Fruit fly (Drosophila melanogaster) whole organism, embryonic: ENCODE measurements around the gene scyl.
A peak's percentile ranks its signal among the peaks of the same experiment; 100 is the strongest.

Experiments used
- Adf1 ChIP-seq: fragments of 200-800 bp; sonication (Bioruptor generic); IDR thresholded peaks from 2 replicates; pipeline ENCODE4 v1.3.6; 2022; ENCODE audit warnings: missing biosample characterization, missing genetic modification characterization
- Bteb2 ChIP-seq: fragments of 200-800 bp; sonication (Bioruptor generic); optimal IDR thresholded peaks from 2 replicates; lab custom pipeline; 2016; ENCODE audit warnings: missing biosample characterization, missing genetic modification characterization
- CG10147 ChIP-seq: fragments of 200-800 bp; sonication (Bioruptor generic); optimal IDR thresholded peaks from 2 replicates; lab custom pipeline; 2019; ENCODE audit warnings: missing biosample characterization, mild to moderate bottlenecking, missing genetic modification characterization, moderate library complexity
- CG10431 ChIP-seq: fragments of 200-800 bp; sonication (Bioruptor generic); optimal IDR thresholded peaks from 3 replicates; lab custom pipeline; 2018; ENCODE audit warnings: missing biosample characterization, mild to moderate bottlenecking, missing genetic modification characterization
- CG11456 ChIP-seq: fragments of 200-800 bp; sonication (Bioruptor generic); IDR thresholded peaks from 3 replicates; pipeline ENCODE4 v1.3.6; 2022; ENCODE audit warnings: missing biosample characterization, missing genetic modification characterization
- CG11723 ChIP-seq: fragments of 200-800 bp; sonication (Bioruptor generic); optimal IDR thresholded peaks from 2 replicates; lab custom pipeline; 2017; ENCODE audit warnings: missing biosample characterization, mild to moderate bottlenecking, missing genetic modification characterization
- CG12071 ChIP-seq: fragments of 200-800 bp; sonication (Bioruptor generic); optimal IDR thresholded peaks from 3 replicates; lab custom pipeline; 2018; ENCODE audit warnings: missing biosample characterization, mild to moderate bottlenecking, missing genetic modification characterization
- CG13624 ChIP-seq: fragments of 200-800 bp; sonication (Bioruptor generic); optimal IDR thresholded peaks from 2 replicates; lab custom pipeline; 2016; ENCODE audit warnings: missing biosample characterization, missing genetic modification characterization
- CG14014 ChIP-seq: fragments of 200-800 bp; sonication (Bioruptor generic); IDR thresholded peaks from 2 replicates; pipeline ENCODE4 v1.3.6; 2022; ENCODE audit warnings: missing biosample characterization, missing genetic modification characterization
- CG14441 ChIP-seq: fragments of 200-800 bp; sonication (Bioruptor generic); IDR thresholded peaks from 2 replicates; pipeline ENCODE4 v1.3.6; 2022; ENCODE audit warnings: missing biosample characterization, missing genetic modification characterization
- CG15269 ChIP-seq: fragments of 200-800 bp; sonication (Bioruptor generic); optimal IDR thresholded peaks from 2 replicates; lab custom pipeline; 2018; ENCODE audit warnings: missing biosample characterization, mild to moderate bottlenecking, missing genetic modification characterization, moderate library complexity
- CG16813 ChIP-seq: fragments of 200-800 bp; sonication (Bioruptor generic); IDR thresholded peaks from 3 replicates; pipeline ENCODE4 v1.3.6; 2022; ENCODE audit warnings: missing biosample characterization, missing genetic modification characterization; ENCODE audit not compliant: partially characterized antibody
- CG17829 ChIP-seq: fragments of 200-800 bp; optimal IDR thresholded peaks from 2 replicates; lab custom pipeline; 2019; ENCODE audit warnings: missing biosample characterization, mild to moderate bottlenecking, missing genetic modification characterization, moderate library complexity
- CG18599 ChIP-seq: fragments of 200-800 bp; sonication (Bioruptor generic); optimal IDR thresholded peaks from 3 replicates; lab custom pipeline; 2017; ENCODE audit warnings: missing biosample characterization, missing genetic modification characterization, mild to moderate bottlenecking, moderate library complexity, missing genetic modification reagents
- CG2889 ChIP-seq: fragments of 200-800 bp; sonication (Bioruptor generic); IDR thresholded peaks from 3 replicates; pipeline ENCODE4 v1.3.6; 2022; ENCODE audit warnings: missing biosample characterization, missing genetic modification characterization
- CG32532 ChIP-seq: fragments of 200-800 bp; sonication (Bioruptor generic); IDR thresholded peaks from 2 replicates; pipeline ENCODE4 v1.3.6; 2022; ENCODE audit warnings: missing biosample characterization, missing genetic modification characterization
- CG32767 ChIP-seq: fragments of 200-800 bp; sonication (Bioruptor generic); IDR thresholded peaks from 2 replicates; pipeline ENCODE4 v1.3.6; 2022; ENCODE audit warnings: missing biosample characterization, missing genetic modification characterization
- CG4707 ChIP-seq: fragments of 200-800 bp; sonication (Bioruptor generic); optimal IDR thresholded peaks from 2 replicates; lab custom pipeline; 2018; ENCODE audit warnings: missing biosample characterization, mild to moderate bottlenecking, missing genetic modification characterization, moderate library complexity
- CG5180 ChIP-seq: fragments of 200-800 bp; sonication (Bioruptor generic); optimal IDR thresholded peaks from 3 replicates; lab custom pipeline; 2017; ENCODE audit warnings: missing biosample characterization, missing genetic modification characterization, mild to moderate bottlenecking, moderate library complexity, missing genetic modification reagents
- CG6689 ChIP-seq: fragments of 200-800 bp; sonication (Bioruptor generic); IDR thresholded peaks from 2 replicates; pipeline ENCODE4 v1.3.6; 2022; ENCODE audit warnings: missing biosample characterization, missing genetic modification characterization
- CG7839 ChIP-seq: fragments of 200-800 bp; sonication (Bioruptor generic); optimal IDR thresholded peaks from 3 replicates; lab custom pipeline; 2018; ENCODE audit warnings: missing biosample characterization, mild to moderate bottlenecking, missing genetic modification characterization, moderate library complexity
- Deaf1 ChIP-seq: fragments of 200-800 bp; optimal IDR thresholded peaks from 3 replicates; lab custom pipeline; 2019; ENCODE audit warnings: missing biosample characterization, mild to moderate bottlenecking, missing genetic modification characterization, moderate library complexity
- E2f1 ChIP-seq: fragments of 200-800 bp; sonication (Bioruptor generic); IDR thresholded peaks from 2 replicates; pipeline ENCODE4 v1.3.6; 2022; ENCODE audit warnings: missing biosample characterization, missing genetic modification characterization
- Elba2 ChIP-seq: fragments of 200-800 bp; sonication (Bioruptor generic); optimal IDR thresholded peaks from 3 replicates; lab custom pipeline; 2016; ENCODE audit warnings: missing biosample characterization, missing genetic modification characterization
- H15 ChIP-seq: fragments of 200-800 bp; sonication (Bioruptor generic); IDR thresholded peaks from 3 replicates; pipeline ENCODE4 v1.3.6; 2022; ENCODE audit warnings: missing biosample characterization, missing genetic modification characterization
- Lim3 ChIP-seq: fragments of 200-800 bp; sonication (Bioruptor generic); IDR thresholded peaks from 2 replicates; pipeline ENCODE4 v1.3.6; 2022; ENCODE audit warnings: missing biosample characterization, missing genetic modification characterization
- Med ChIP-seq: fragments of 200-800 bp; sonication (Bioruptor generic); peaks from one replicate; lab custom pipeline; 2016; ENCODE audit warnings: missing biosample characterization, missing genetic modification characterization, mild to moderate bottlenecking, inconsistent platforms, moderate library complexity
- Optix ChIP-seq: fragments of 200-800 bp; sonication (Bioruptor generic); IDR thresholded peaks from 3 replicates; pipeline ENCODE4 v1.3.6; 2022; ENCODE audit warnings: missing biosample characterization, missing genetic modification characterization
- Ptx1 ChIP-seq: fragments of 200-800 bp; sonication (Bioruptor generic); IDR thresholded peaks from 2 replicates; pipeline ENCODE4 v1.3.6; 2022; ENCODE audit warnings: missing biosample characterization, missing genetic modification characterization
- Xrp1 ChIP-seq: fragments of 200-800 bp; sonication (Bioruptor generic); IDR thresholded peaks from 2 replicates; pipeline ENCODE4 v1.3.6; 2022; ENCODE audit warnings: missing biosample characterization, missing genetic modification characterization
- al ChIP-seq: fragments of 200-800 bp; sonication (Bioruptor generic); IDR thresholded peaks from 2 replicates; pipeline ENCODE4 v1.3.6; 2022; ENCODE audit warnings: missing biosample characterization, missing genetic modification characterization
- chinmo ChIP-seq: fragments of 200-800 bp; sonication (Bioruptor generic); IDR thresholded peaks from 4 replicates; pipeline ENCODE4 v1.3.6; 2022; ENCODE audit warnings: missing biosample characterization, missing genetic modification characterization; ENCODE audit not compliant: partially characterized antibody
- chm ChIP-seq: fragments of 200-800 bp; sonication (Bioruptor generic); IDR thresholded peaks from 2 replicates; pipeline ENCODE4 v1.3.6; 2022; ENCODE audit warnings: missing biosample characterization, missing genetic modification characterization
- croc ChIP-seq: fragments of 200-800 bp; sonication (Bioruptor generic); conservative IDR thresholded peaks from 3 replicates; pipeline ENCODE4 v1.3.6; 2022; ENCODE audit warnings: missing biosample characterization, missing genetic modification characterization
- dmrt99B ChIP-seq: fragments of 200-800 bp; sonication (Bioruptor generic); optimal IDR thresholded peaks from 2 replicates; lab custom pipeline; 2018; ENCODE audit warnings: missing biosample characterization, mild to moderate bottlenecking, missing genetic modification characterization, moderate library complexity
- dysf ChIP-seq: fragments of 200-800 bp; sonication (Bioruptor generic); IDR thresholded peaks from 3 replicates; pipeline ENCODE4 v1.3.6; 2022; ENCODE audit warnings: missing biosample characterization, missing genetic modification characterization
- gem ChIP-seq: fragments of 200-800 bp; sonication (Bioruptor generic); optimal IDR thresholded peaks from 2 replicates; lab custom pipeline; 2019; ENCODE audit warnings: missing biosample characterization, mild to moderate bottlenecking, missing genetic modification characterization, moderate library complexity
- jigr1 ChIP-seq: fragments of 200-800 bp; sonication (Bioruptor generic); IDR thresholded peaks from 3 replicates; pipeline ENCODE4 v1.3.6; 2022; ENCODE audit warnings: missing biosample characterization, missing genetic modification characterization
- lab ChIP-seq: fragments of 200-800 bp; sonication (Bioruptor generic); optimal IDR thresholded peaks from 3 replicates; lab custom pipeline; 2017; ENCODE audit warnings: missing biosample characterization, missing genetic modification characterization, mild to moderate bottlenecking, moderate library complexity, missing genetic modification reagents
- lbe ChIP-seq: fragments of 200-800 bp; sonication (Bioruptor generic); optimal IDR thresholded peaks from 2 replicates; lab custom pipeline; 2016; ENCODE audit warnings: missing biosample characterization, mild to moderate bottlenecking, missing genetic modification characterization
- sc ChIP-seq, 3 experiments: fragments of >200 bp in 2 of 3; fragments of 200-800 bp in 1 of 3; sonication (Bioruptor generic) in 1 of 3; optimal IDR thresholded peaks; 2 replicates in 2 of 3; 3 replicates in 1 of 3; lab custom pipeline; 2017; ENCODE audit warnings: mild to moderate bottlenecking in 1 of 3, missing biosample characterization in 1 of 3, missing genetic modification characterization in 1 of 3, missing genetic modification reagents in 1 of 3
- sim ChIP-seq: fragments of 200-800 bp; sonication (Bioruptor generic); IDR thresholded peaks from 2 replicates; pipeline ENCODE4 v1.3.6; 2022; ENCODE audit warnings: missing biosample characterization, missing genetic modification characterization
- sob ChIP-seq: fragments of 200-800 bp; sonication (Bioruptor generic); IDR thresholded peaks from 2 replicates; pipeline ENCODE4 v1.3.6; 2022; ENCODE audit warnings: missing biosample characterization, missing genetic modification characterization
- sr ChIP-seq: fragments of 200-800 bp; sonication (Bioruptor generic); IDR thresholded peaks from 3 replicates; pipeline ENCODE4 v1.3.6; 2022; ENCODE audit warnings: missing biosample characterization, missing genetic modification characterization
- sug ChIP-seq: fragments of 200-800 bp; optimal IDR thresholded peaks from 2 replicates; lab custom pipeline; 2019; ENCODE audit warnings: missing biosample characterization, mild to moderate bottlenecking, missing genetic modification characterization, moderate library complexity
- tgo ChIP-seq: fragments of 200-800 bp; sonication (Bioruptor generic); IDR thresholded peaks from 3 replicates; pipeline ENCODE4 v1.3.6; 2022; ENCODE audit warnings: missing biosample characterization, missing genetic modification characterization
- ttk ChIP-seq: fragments of 200-800 bp; sonication (Bioruptor generic); IDR thresholded peaks from 2 replicates; pipeline ENCODE4 v2.1.2; 2022; ENCODE audit warnings: missing biosample characterization, missing genetic modification characterization
- tx ChIP-seq: fragments of 200-800 bp; sonication (Bioruptor generic); optimal IDR thresholded peaks from 2 replicates; lab custom pipeline; 2016; ENCODE audit warnings: missing biosample characterization, missing genetic modification characterization
- zf30C ChIP-seq: fragments of 200-800 bp; sonication (Bioruptor generic); optimal IDR thresholded peaks from 3 replicates; lab custom pipeline; 2018; ENCODE audit warnings: missing biosample characterization, mild to moderate bottlenecking, missing genetic modification characterization

scyl gene

DNA sequence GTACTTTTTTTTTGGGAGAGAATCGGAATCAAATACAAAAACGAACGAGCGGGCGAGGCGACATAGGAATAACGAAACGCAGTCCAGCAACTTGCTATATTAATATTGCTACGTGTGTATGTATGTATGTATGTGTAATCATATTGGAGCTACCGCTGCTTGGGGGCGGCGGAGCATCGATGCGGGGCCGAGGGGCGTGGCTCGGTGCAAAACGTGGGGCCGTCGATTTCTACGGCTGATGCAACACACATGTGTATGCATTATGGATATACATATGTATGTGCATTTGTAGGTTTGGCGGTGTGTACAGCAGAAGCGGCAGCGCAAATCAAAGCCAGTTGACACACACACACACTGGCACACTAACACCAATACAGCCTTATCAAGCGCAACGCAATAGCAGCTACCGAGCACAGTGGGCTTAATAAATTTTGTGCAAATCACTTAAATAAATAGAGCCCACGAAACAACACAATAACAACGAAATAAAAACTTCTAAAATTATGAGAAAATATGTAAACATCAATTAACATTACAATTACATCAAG, 40.1 kb downstream of the scyl start (continued):
- TF ChIP-seq CG10147 (GFP tag; lab: Kevin White, UChicago): no peak
- TF ChIP-seq croc (GFP tag; lab: Robert Waterston, UW): peak; percentile 39; the same call in 1 of the 3 replicates
- TF ChIP-seq lbe: peak; percentile 4
- TF ChIP-seq Xrp1: peak; percentile 52
- TF ChIP-seq CG18599 (GFP tag; lab: Kevin White, UChicago): peak; percentile 12
- 0 out of 3 replicates have a peak, but pooled peaks have one; percentile 25 for TF ChIP-seq sr
- TF ChIP-seq Deaf1: peak; percentile 77
- peak; percentile 51 for TF ChIP-seq gem (tag; lab: Kevin White, UChicago)
- TF ChIP-seq E2f1 (GFP tag; lab: Robert Waterston, UW): peak; percentile 49
- peak; percentile 58; the same call in 2 of the 3 replicates for TF ChIP-seq CG2889 (GFP tag; lab: Robert Waterston, UW)
- peak; percentile 59 for TF ChIP-seq lab (GFP tag; lab: Kevin White, UChicago)
- TF ChIP-seq CG13624 (GFP tag; lab: Kevin White, UChicago): no peak
- 0 out of 3 replicates have a peak, but pooled peaks have one; percentile 40 for TF ChIP-seq dysf (GFP tag; lab: Robert Waterston, UW)
- peak; percentile 37; the same call in 1 of the 2 replicates for TF ChIP-seq chm (GFP tag; lab: Robert Waterston, UW)
- peak; percentile 57; the same call in 1 of the 2 replicates for TF ChIP-seq CG14441 (GFP tag; lab: Robert Waterston, UW)
- peak; percentile 45; the same call in 1 of the 2 replicates for TF ChIP-seq sob
- 0 out of 2 replicates have a peak, but pooled peaks have one; percentile 27 for TF ChIP-seq CG14014 (GFP tag; lab: Robert Waterston, UW)
- TF ChIP-seq CG6689 (GFP tag; lab: Robert Waterston, UW): peak; percentile 55; the same call in 1 of the 2 replicates
- TF ChIP-seq chinmo: peak; percentile 99
- no peak for TF ChIP-seq jigr1 (GFP tag; lab: Robert Waterston, UW)
- peak; percentile 14 for TF ChIP-seq CG12071 (GFP tag; lab: Kevin White, UChicago)
- no peak for TF ChIP-seq CG17829 (tag; lab: Kevin White, UChicago)
- TF ChIP-seq CG11456 (GFP tag; lab: Robert Waterston, UW): peak; percentile 65
- no peak for TF ChIP-seq CG11723 (GFP tag; lab: Kevin White, UChicago)
- TF ChIP-seq sim: 0 out of 2 replicates have a peak, but pooled peaks have one; percentile 15
- peak; percentile 25 for TF ChIP-seq CG7839
- TF ChIP-seq Lim3 (GFP tag; lab: Robert Waterston, UW): no peak
- TF ChIP-seq CG32532 (GFP tag; lab: Robert Waterston, UW): peak; percentile 69
- TF ChIP-seq Bteb2 (GFP tag; lab: Kevin White, UChicago): no peak
- 0 out of 2 replicates have a peak, but pooled peaks have one; percentile 16 for TF ChIP-seq al
- peak; percentile 44; the same call in 1 of the 3 replicates for TF ChIP-seq H15
- peak; percentile 77 for TF ChIP-seq sug (tag; lab: Kevin White, UChicago)
- TF ChIP-seq Med (GFP tag; lab: Kevin White, UChicago): peak; percentile 75
- peak; percentile 47; the same call in 2 of the 3 replicates for TF ChIP-seq tgo (GFP tag; lab: Robert Waterston, UW)
- peak; percentile 8 for TF ChIP-seq CG15269 (tag; lab: Kevin White, UChicago)
- peak; percentile 62 for TF ChIP-seq CG4707 (GFP tag; lab: Kevin White, UChicago)
- TF ChIP-seq sc (optimal IDR thresholded peaks at IDR 0.05; lab: Kevin White, UChicago): no peak
- TF ChIP-seq sc (GFP tag; optimal IDR thresholded peaks at IDR 0.05; lab: Kevin White, UChicago): no peak
- TF ChIP-seq tx (GFP tag; lab: Kevin White, UChicago): no peak
- TF ChIP-seq Adf1 (GFP tag; lab: Robert Waterston, UW): peak; percentile 79
- no peak for TF ChIP-seq zf30C (GFP tag; lab: Kevin White, UChicago)
- TF ChIP-seq dmrt99B (tag; lab: Kevin White, UChicago): peak; percentile 20
- TF ChIP-seq CG10431 (GFP tag; lab: Kevin White, UChicago): no peak
- peak; percentile 37; the same call in 1 of the 2 replicates for TF ChIP-seq CG32767 (GFP tag; lab: Robert Waterston, UW)
- no peak for TF ChIP-seq CG5180
- TF ChIP-seq CG16813: no peak
- no peak for TF ChIP-seq Elba2 (GFP tag; lab: Kevin White, UChicago)
- peak; percentile 61 for TF ChIP-seq ttk (GFP tag; lab: Robert Waterston, UW)
- TF ChIP-seq Optix (GFP tag; lab: Robert Waterston, UW): 0 out of 3 replicates have a peak, but pooled peaks have one; percentile 22
- TF ChIP-seq Ptx1 (GFP tag; lab: Robert Waterston, UW): peak; percentile 56
